Worm (Caenorhabditis elegans) whole organism, mixed stage, embryonic: ENCODE data around the gene sid-1.

Source experiments
- bed-3 ChIP-seq: fragments of 200-800 bp; sonication (Bioruptor generic); optimal IDR thresholded peaks from 3 replicates; lab custom pipeline; 2018; ENCODE audit warnings: mild to moderate bottlenecking, missing genetic modification characterization, moderate library complexity, missing compliant biosample characterization
- blmp-1 ChIP-seq: fragments of 150-350 bp; optimal IDR thresholded peaks from 2 replicates; lab custom pipeline; 2014; ENCODE audit warnings: missing biosample characterization, missing genetic modification characterization
- ceh-39 ChIP-seq: fragments of 150-350 bp; optimal IDR thresholded peaks from 2 replicates; lab custom pipeline; 2014; ENCODE audit warnings: missing biosample characterization, missing genetic modification characterization
- ceh-43 ChIP-seq: fragments of 200-800 bp; sonication (Bioruptor generic); optimal IDR thresholded peaks from 2 replicates; lab custom pipeline; 2018; ENCODE audit warnings: mild to moderate bottlenecking, missing genetic modification characterization, moderate library complexity, missing compliant biosample characterization
- ceh-83 ChIP-seq: fragments of 200-800 bp; sonication (Bioruptor generic); optimal IDR thresholded peaks from 2 replicates; lab custom pipeline; 2018; ENCODE audit warnings: mild to moderate bottlenecking, missing genetic modification characterization, missing compliant biosample characterization
- ces-1 ChIP-seq: fragments of 150-350 bp; optimal IDR thresholded peaks from 2 replicates; lab custom pipeline; 2014; ENCODE audit warnings: missing biosample characterization, missing genetic modification reagents, missing genetic modification characterization
- cnd-1 ChIP-seq: fragments of 200-800 bp; sonication (Bioruptor generic); optimal IDR thresholded peaks from 2 replicates; lab custom pipeline; 2018; ENCODE audit warnings: mild to moderate bottlenecking, missing genetic modification characterization, missing compliant biosample characterization
- drap-1 ChIP-seq: fragments of 200-800 bp; sonication (Bioruptor generic); optimal IDR thresholded peaks from 3 replicates; lab custom pipeline; 2018; ENCODE audit warnings: mild to moderate bottlenecking, missing genetic modification characterization, missing compliant biosample characterization
- elt-1 ChIP-seq: sonication (generic microtip); optimal IDR thresholded peaks from 2 replicates; lab custom pipeline; 2017; ENCODE audit warnings: missing genetic modification characterization, mild to moderate bottlenecking, missing compliant biosample characterization, antibody characterized with exemption, moderate library complexity, borderline replicate concordance; ENCODE audit not compliant: insufficient read depth
- flh-1 ChIP-seq: fragments of 200-800 bp; sonication (Bioruptor generic); optimal IDR thresholded peaks from 2 replicates; lab custom pipeline; 2018; ENCODE audit warnings: mild to moderate bottlenecking, missing genetic modification characterization, moderate library complexity, missing compliant biosample characterization
- ham-2 ChIP-seq: fragments of 200-800 bp; sonication (Bioruptor generic); optimal IDR thresholded peaks from 2 replicates; lab custom pipeline; 2018; ENCODE audit warnings: mild to moderate bottlenecking, missing genetic modification characterization, missing compliant biosample characterization
- hlh-1 ChIP-seq: fragments of 150-350 bp; optimal IDR thresholded peaks from 2 replicates; lab custom pipeline; 2014; ENCODE audit warnings: missing biosample characterization, missing genetic modification reagents, missing genetic modification characterization
- lin-13 ChIP-seq: fragments of 150-350 bp; optimal IDR thresholded peaks from 2 replicates; lab custom pipeline; 2014; ENCODE audit warnings: missing biosample characterization, missing genetic modification characterization
- lin-32 ChIP-seq: fragments of 200-800 bp; sonication (Bioruptor generic); optimal IDR thresholded peaks from 2 replicates; lab custom pipeline; 2018; ENCODE audit warnings: mild to moderate bottlenecking, missing genetic modification characterization, missing compliant biosample characterization
- lsy-2 ChIP-seq: fragments of 150-350 bp; optimal IDR thresholded peaks from 2 replicates; lab custom pipeline; 2014; ENCODE audit warnings: missing biosample characterization, missing genetic modification characterization
- mab-5 ChIP-seq: fragments of 150-350 bp; optimal IDR thresholded peaks from 2 replicates; lab custom pipeline; 2014; ENCODE audit warnings: missing biosample characterization, missing genetic modification characterization
- mep-1 ChIP-seq: fragments of 150-350 bp; optimal IDR thresholded peaks from 2 replicates; lab custom pipeline; 2017; ENCODE audit warnings: missing biosample characterization, missing genetic modification reagents, missing genetic modification characterization, inconsistent platforms
- mls-2 ChIP-seq: sonication (generic microtip); optimal IDR thresholded peaks from 2 replicates; lab custom pipeline; 2016; ENCODE audit warnings: mild to moderate bottlenecking, missing genetic modification characterization, moderate library complexity, missing compliant biosample characterization
- nhr-2 ChIP-seq: fragments of 150-350 bp; optimal IDR thresholded peaks from 2 replicates; lab custom pipeline; 2014; ENCODE audit warnings: missing biosample characterization, missing genetic modification characterization
- nhr-237 ChIP-seq: fragments of 150-350 bp; optimal IDR thresholded peaks from 2 replicates; lab custom pipeline; 2014; ENCODE audit warnings: missing biosample characterization, missing genetic modification characterization
- nhr-76 ChIP-seq: sonication (generic microtip); optimal IDR thresholded peaks from 2 replicates; lab custom pipeline; 2017; ENCODE audit warnings: missing biosample characterization, missing genetic modification characterization
- pha-4 ChIP-seq: fragments of 150-350 bp; optimal IDR thresholded peaks from 2 replicates; lab custom pipeline; 2018; ENCODE audit warnings: missing biosample characterization, missing genetic modification reagents, missing genetic modification characterization
- sem-2 ChIP-seq: fragments of 200-800 bp; sonication (Bioruptor generic); optimal IDR thresholded peaks from 2 replicates; lab custom pipeline; 2018; ENCODE audit warnings: mild to moderate bottlenecking, missing genetic modification characterization, missing compliant biosample characterization
- snpc-4 ChIP-seq: fragments of 150-350 bp; optimal IDR thresholded peaks from 2 replicates; lab custom pipeline; 2014; ENCODE audit warnings: missing biosample characterization, missing genetic modification characterization
- sptf-1 ChIP-seq: sonication (generic microtip); optimal IDR thresholded peaks from 2 replicates; lab custom pipeline; 2017; ENCODE audit warnings: mild to moderate bottlenecking, missing genetic modification characterization, moderate library complexity, missing compliant biosample characterization
- unc-39 ChIP-seq: fragments of 150-350 bp; optimal IDR thresholded peaks from 2 replicates; lab custom pipeline; 2014; ENCODE audit warnings: missing biosample characterization, missing genetic modification characterization
- unc-62 ChIP-seq: fragments of 150-350 bp; optimal IDR thresholded peaks from 2 replicates; lab custom pipeline; 2014; ENCODE audit warnings: missing biosample characterization, missing genetic modification reagents, missing genetic modification characterization
- zip-8 ChIP-seq: fragments of 150-350 bp; optimal IDR thresholded peaks from 2 replicates; lab custom pipeline; 2014; ENCODE audit warnings: missing biosample characterization, missing genetic modification characterization

Gene sid-1

DNA sequence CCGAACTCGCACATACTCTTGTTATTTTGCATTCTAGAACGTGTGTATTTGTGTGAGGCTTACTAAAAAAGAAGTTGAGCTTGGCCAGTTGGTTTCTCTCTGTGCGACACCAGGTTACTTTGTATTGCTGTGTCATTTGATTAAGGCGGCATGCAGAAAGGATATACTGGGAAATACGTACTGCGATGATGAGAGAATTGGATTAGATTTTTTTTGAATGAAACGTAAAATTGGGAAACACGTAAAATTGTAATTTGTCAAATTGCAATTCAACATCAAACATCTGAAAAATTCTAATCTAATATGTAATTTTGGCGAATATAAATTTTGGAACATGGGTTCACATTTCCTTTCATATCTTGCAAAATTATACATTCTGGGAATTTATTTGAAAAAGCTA is 24.0 kb downstream of the sid-1 start, which contains the start of gene srh-129:
srh-129 (minus strand) TSS at position 101 of the 400 bp plus-strand sequence.
- TF ChIP-seq hlh-1 (no peak), sem-2 (GFP tag; lab: Kevin White, UChicago) (no peak), flh-1 (GFP tag; lab: Kevin White, UChicago) (no peak), lin-13 (no peak), sptf-1 (tag; lab: Kevin White, UChicago) (no peak), ceh-83 (GFP tag; lab: Kevin White, UChicago) (no peak), unc-62 (no peak), snpc-4 (no peak)
- TF ChIP-seq, all 35 proteins: peak for 0

DNA sequence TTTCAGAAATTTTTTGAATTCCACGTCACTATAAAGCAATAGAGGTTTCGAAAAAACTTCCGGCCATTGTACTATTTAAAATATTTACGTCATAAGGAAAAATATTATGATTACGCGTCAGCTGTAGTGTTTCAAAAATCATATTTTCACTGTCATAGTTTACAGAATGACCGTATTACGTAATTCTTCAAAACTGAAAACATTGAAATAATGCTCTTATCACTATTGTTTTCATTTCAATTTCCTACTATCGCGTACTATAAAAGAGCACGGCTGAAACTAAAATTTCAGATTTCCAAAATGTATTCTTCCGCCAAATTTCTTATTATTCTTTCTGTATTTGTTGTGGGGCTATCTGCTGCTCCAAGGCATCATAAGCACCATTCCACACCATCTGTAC is 24.8 kb downstream of the sid-1 start, which contains the start of gene F14F9.2:
F14F9.2 (plus strand) TSS at position 301 of the 400 bp plus-strand sequence.
- TF ChIP-seq nhr-237 (tag; lab: Kevin White, UChicago) (no peak), unc-39 (tag; lab: Kevin White, UChicago) (no peak), drap-1 (GFP tag; lab: Kevin White, UChicago) (no peak), ces-1 (GFP tag; lab: Kevin White, UChicago) (no peak), sem-2 (GFP tag; lab: Kevin White, UChicago) (no peak), zip-8 (tag; lab: Kevin White, UChicago) (peak; percentile 73), nhr-2 (tag; lab: Kevin White, UChicago) (no peak), sptf-1 (tag; lab: Kevin White, UChicago) (no peak)

DNA sequence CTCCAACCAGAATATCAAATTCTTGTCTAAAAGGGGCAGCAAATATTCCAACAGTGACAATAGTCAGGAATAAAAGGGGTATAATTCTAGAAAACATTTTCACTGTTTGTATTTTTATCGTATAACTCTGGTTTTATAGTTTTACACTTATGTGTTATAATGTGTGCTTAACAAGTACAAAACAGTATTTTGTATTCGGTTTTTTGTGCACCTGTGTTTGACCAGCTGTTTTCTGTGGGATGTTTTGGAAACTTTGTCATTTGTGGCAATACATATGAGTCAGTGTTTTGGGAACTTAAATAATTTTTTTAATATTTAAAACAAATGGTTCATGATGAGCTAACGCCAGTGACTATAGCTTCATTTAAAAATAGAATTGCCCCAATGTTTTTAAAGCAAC is 26.6 kb downstream of the sid-1 start, which contains the start of gene F14F9.6:
F14F9.6 (minus strand) TSS at position 101 of the 400 bp plus-strand sequence.
- TF ChIP-seq bed-3 (GFP tag; lab: Kevin White, UChicago) (no peak), drap-1 (GFP tag; lab: Kevin White, UChicago) (no peak), sptf-1 (tag; lab: Kevin White, UChicago) (no peak), ham-2 (GFP tag; lab: Kevin White, UChicago) (no peak), lin-32 (GFP tag; lab: Kevin White, UChicago) (no peak), nhr-76 (tag; lab: Kevin White, UChicago) (no peak), elt-1 (tag; lab: Kevin White, UChicago) (no peak)

DNA sequence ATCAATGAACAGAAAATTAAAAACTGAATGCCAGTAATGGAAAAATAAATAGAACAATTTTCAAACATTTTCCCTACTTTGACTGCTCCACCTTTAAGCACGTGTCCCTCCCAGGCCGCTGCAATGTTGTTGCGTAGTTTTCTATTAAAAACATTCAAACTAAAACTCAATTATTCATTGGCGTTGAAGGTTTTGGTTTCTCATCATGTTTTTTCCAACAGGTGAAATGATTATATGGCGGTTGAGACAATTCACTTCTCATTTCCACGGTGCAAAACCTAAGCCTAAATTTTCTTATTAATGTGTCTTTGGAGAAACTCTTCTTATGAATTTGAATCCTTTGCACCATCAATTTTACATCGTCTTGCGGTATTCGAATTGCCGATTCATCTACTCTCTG is 31.1 kb downstream of the sid-1 start, which contains the start of gene srh-130:
srh-130 (plus strand) TSS at position 301 of the 400 bp plus-strand sequence.
- no peak for TF ChIP-seq ceh-83 (GFP tag; lab: Kevin White, UChicago)
- no peak for TF ChIP-seq cnd-1 (tag; lab: Kevin White, UChicago)
- no peak for TF ChIP-seq nhr-237 (tag; lab: Kevin White, UChicago)
- TF ChIP-seq nhr-2 (tag; lab: Kevin White, UChicago), result no peak
- no peak for TF ChIP-seq ces-1 (GFP tag; lab: Kevin White, UChicago)

DNA sequence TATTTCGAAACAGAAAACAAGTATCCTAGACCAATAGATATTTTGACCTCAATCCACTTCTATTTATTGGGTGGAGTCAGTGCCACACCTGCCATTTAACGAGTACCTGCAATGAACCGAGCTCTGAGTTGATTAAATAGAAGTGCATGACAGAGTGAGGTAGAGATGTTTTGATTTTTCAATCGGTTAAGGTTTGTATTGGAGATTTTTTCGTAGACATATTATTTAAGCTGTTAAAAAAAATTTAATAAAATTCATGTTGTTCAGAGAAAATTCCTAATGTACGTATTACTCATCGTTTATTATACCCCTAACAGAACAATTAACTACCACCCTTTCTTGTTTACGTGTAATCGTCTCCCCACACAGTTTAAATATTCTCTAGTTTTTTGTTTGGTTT is 35.7 kb downstream of the sid-1 start, which contains the start of gene srx-38:
srx-38 (minus strand) TSS at position 101 of the 400 bp plus-strand sequence.
- TF ChIP-seq zip-8 (tag; lab: Kevin White, UChicago) (no peak), unc-62 (no peak), mls-2 (tag; lab: Kevin White, UChicago) (no peak), mab-5 (tag; lab: Kevin White, UChicago) (no peak), mep-1 (tag; lab: Kevin White, UChicago) (no peak), ceh-39 (tag; lab: Kevin White, UChicago) (no peak), lin-13 (no peak), nhr-76 (tag; lab: Kevin White, UChicago) (no peak), pha-4 (tag; lab: Kevin White, UChicago) (no peak), ces-1 (GFP tag; lab: Kevin White, UChicago) (no peak), snpc-4 (no peak), ceh-83 (GFP tag; lab: Kevin White, UChicago) (no peak), ceh-43 (GFP tag; lab: Kevin White, UChicago) (no peak), sptf-1 (tag; lab: Kevin White, UChicago) (no peak), lsy-2 (tag; lab: Kevin White, UChicago) (no peak), bed-3 (GFP tag; lab: Kevin White, UChicago) (no peak), hlh-1 (no peak)
- TF ChIP-seq, all 35 proteins: peak for 0

DNA sequence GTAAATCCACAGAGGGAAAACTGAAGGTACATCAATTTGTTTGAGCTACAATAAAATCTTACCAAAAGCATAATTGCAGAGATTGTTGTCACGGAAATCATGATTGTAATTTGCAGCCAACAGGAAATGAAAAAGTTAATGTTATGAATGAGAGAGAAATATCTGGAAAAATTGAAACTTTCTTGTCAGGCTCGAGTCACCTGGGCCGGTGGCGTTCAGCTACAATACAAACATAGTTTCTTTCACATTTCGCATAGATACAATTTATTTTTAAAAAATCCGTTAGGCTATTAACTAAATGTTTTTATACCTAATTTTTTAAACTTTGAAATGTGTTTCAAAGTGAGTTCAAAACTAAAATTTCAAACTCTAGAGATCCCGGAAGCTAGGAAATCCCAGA is 37.9 kb downstream of the sid-1 start, which contains the start of gene srx-39:
srx-39 (minus strand) TSS at position 101 of the 400 bp plus-strand sequence.
- no peak for TF ChIP-seq zip-8 (tag; lab: Kevin White, UChicago)
- TF ChIP-seq drap-1 (GFP tag; lab: Kevin White, UChicago), result no peak
- TF ChIP-seq blmp-1, result no peak
- TF ChIP-seq bed-3 (GFP tag; lab: Kevin White, UChicago), result no peak
- TF ChIP-seq, all 35 proteins: peak for 0
